Worm (Caenorhabditis elegans) whole organism, young adult: ENCODE measurements around the gene ceh-88.

Source experiments
- nhr-80 ChIP-seq: sonication (generic microtip); optimal IDR thresholded peaks from 2 replicates; lab custom pipeline; 2016; ENCODE audit warnings: missing genetic modification characterization, missing compliant biosample characterization
- unc-130 ChIP-seq: sonication (generic microtip); optimal IDR thresholded peaks from 2 replicates; lab custom pipeline; 2016; ENCODE audit warnings: missing genetic modification reagents, missing genetic modification characterization, missing compliant biosample characterization

ce11 chrIV:17341033-17341432 lies 12.0 kb downstream of the ceh-88 start:
- no peak for TF ChIP-seq nhr-80 (tag; lab: Kevin White, UChicago)
- no peak for TF ChIP-seq unc-130 (GFP tag; lab: Kevin White, UChicago)
